Worm (Caenorhabditis elegans) whole organism, young adult: ENCODE results near the gene F09B9.4.

Experiments
- B0261.1 ChIP-seq: sonication (generic microtip); optimal IDR thresholded peaks from 2 replicates; lab custom pipeline; 2016; ENCODE audit warnings: mild to moderate bottlenecking, missing genetic modification characterization, moderate library complexity, missing compliant biosample characterization
- C17E4.6 ChIP-seq: fragments of 200-800 bp; sonication (Bioruptor generic); IDR thresholded peaks from 2 replicates; pipeline ENCODE4 v1.3.6; 2022; ENCODE audit warnings: missing genetic modification reagents, missing genetic modification characterization, missing compliant biosample characterization
- F10E7.11 ChIP-seq: sonication (generic microtip); optimal IDR thresholded peaks from 2 replicates; lab custom pipeline; 2017; ENCODE audit warnings: mild to moderate bottlenecking, missing genetic modification characterization, moderate library complexity, missing compliant biosample characterization
- F22D6.2 ChIP-seq: sonication (generic microtip); optimal IDR thresholded peaks from 2 replicates; lab custom pipeline; 2016; ENCODE audit warnings: mild to moderate bottlenecking, missing genetic modification characterization, missing compliant biosample characterization
- F33H1.4 ChIP-seq: fragments of 200-800 bp; sonication (Bioruptor generic); IDR thresholded peaks from 2 replicates; pipeline ENCODE4 v1.3.6; 2022; ENCODE audit warnings: missing genetic modification reagents, missing genetic modification characterization, missing compliant biosample characterization
- F49E8.2 ChIP-seq: sonication (generic microtip); optimal IDR thresholded peaks from 3 replicates; lab custom pipeline; 2017; ENCODE audit warnings: missing genetic modification characterization, mild to moderate bottlenecking, missing compliant biosample characterization, antibody characterized with exemption, moderate library complexity; ENCODE audit not compliant: insufficient read depth
- F57C9.4 ChIP-seq: sonication (generic microtip); optimal IDR thresholded peaks from 2 replicates; lab custom pipeline; 2017; ENCODE audit warnings: mild to moderate bottlenecking, missing genetic modification characterization, missing compliant biosample characterization
- Y53F4B.3 ChIP-seq: fragments of 200-800 bp; sonication (Bioruptor generic); IDR thresholded peaks from 2 replicates; pipeline ENCODE4 v1.3.6; 2022; ENCODE audit warnings: missing genetic modification reagents, missing genetic modification characterization, missing compliant biosample characterization
- ZK185.1 ChIP-seq: sonication (generic microtip); optimal IDR thresholded peaks from 2 replicates; lab custom pipeline; 2016; ENCODE audit warnings: mild to moderate bottlenecking, missing genetic modification characterization, missing compliant biosample characterization; ENCODE audit not compliant: poor library complexity, severe bottlenecking
- aptf-3 ChIP-seq: fragments of 200-800 bp; sonication (Bioruptor generic); IDR thresholded peaks from 2 replicates; pipeline ENCODE4 v1.3.6; 2022; ENCODE audit warnings: missing genetic modification characterization, missing compliant biosample characterization
- attf-3 ChIP-seq: fragments of 200-800 bp; sonication (Bioruptor generic); conservative IDR thresholded peaks from 2 replicates; pipeline ENCODE4 v1.3.6; 2022; ENCODE audit warnings: missing genetic modification reagents, missing genetic modification characterization, missing compliant biosample characterization
- attf-5 ChIP-seq: fragments of 200-800 bp; sonication (Bioruptor generic); optimal IDR thresholded peaks from 2 replicates; lab custom pipeline; 2018; ENCODE audit warnings: mild to moderate bottlenecking, missing genetic modification characterization, missing compliant biosample characterization
- bed-1 ChIP-seq: fragments of 200-800 bp; sonication (Bioruptor generic); IDR thresholded peaks from 2 replicates; pipeline ENCODE4 v1.3.6; 2022; ENCODE audit warnings: missing genetic modification reagents, missing genetic modification characterization, missing compliant biosample characterization
- bed-2 ChIP-seq: fragments of 200-800 bp; sonication (Bioruptor generic); IDR thresholded peaks from 2 replicates; pipeline ENCODE4 v1.3.6; 2022; ENCODE audit warnings: missing genetic modification reagents, missing genetic modification characterization, missing compliant biosample characterization
- ccch-3 ChIP-seq: fragments of 200-800 bp; sonication (Bioruptor generic); optimal IDR thresholded peaks from 2 replicates; lab custom pipeline; 2018; ENCODE audit warnings: mild to moderate bottlenecking, missing genetic modification characterization, missing compliant biosample characterization
- cebp-1 ChIP-seq, 2 experiments: fragments of 200-800 bp in 1 of 2; sonication (Bioruptor generic) in 1 of 2; sonication (generic microtip) in 1 of 2; IDR thresholded peaks in 1 of 2; optimal IDR thresholded peaks in 1 of 2; 2 replicates each; pipeline versions ENCODE4 v1.3.6 to Lab custom; 2017 to 2022; ENCODE audit warnings: missing compliant biosample characterization in 2 of 2, missing genetic modification characterization in 2 of 2, mild to moderate bottlenecking in 1 of 2, missing genetic modification reagents in 1 of 2, moderate library complexity in 1 of 2
- ceh-27 ChIP-seq: fragments of 200-800 bp; sonication (Bioruptor generic); optimal IDR thresholded peaks from 2 replicates; lab custom pipeline; 2018; ENCODE audit warnings: mild to moderate bottlenecking, missing genetic modification characterization, moderate library complexity, missing compliant biosample characterization
- chd-7 ChIP-seq: sonication (generic microtip); optimal IDR thresholded peaks from 2 replicates; lab custom pipeline; 2016; ENCODE audit warnings: mild to moderate bottlenecking, missing genetic modification characterization, moderate library complexity, missing compliant biosample characterization
- die-1 ChIP-seq: sonication (generic microtip); optimal IDR thresholded peaks from 2 replicates; lab custom pipeline; 2016; ENCODE audit warnings: missing genotype, mild to moderate bottlenecking, missing genetic modification characterization, missing compliant biosample characterization
- efl-1 ChIP-seq: fragments of 150-350 bp; optimal IDR thresholded peaks from 2 replicates; lab custom pipeline; 2014; ENCODE audit warnings: missing biosample characterization, missing genetic modification reagents, missing genetic modification characterization
- egl-44 ChIP-seq: fragments of 200-800 bp; sonication (Bioruptor generic); IDR thresholded peaks from 2 replicates; pipeline ENCODE4 v1.3.6; 2022; ENCODE audit warnings: missing genetic modification reagents, missing genetic modification characterization, missing compliant biosample characterization
- ekl-4 ChIP-seq: fragments of 200-800 bp; sonication (Bioruptor generic); IDR thresholded peaks from 2 replicates; pipeline ENCODE4 v1.3.6; 2022; ENCODE audit warnings: missing genetic modification reagents, missing genetic modification characterization, missing compliant biosample characterization
- ets-4 ChIP-seq: fragments of 200-800 bp; sonication (Bioruptor generic); optimal IDR thresholded peaks from 2 replicates; lab custom pipeline; 2018; ENCODE audit warnings: mild to moderate bottlenecking, missing genetic modification characterization, missing compliant biosample characterization
- gei-17 ChIP-seq: fragments of 200-800 bp; sonication (Bioruptor generic); optimal IDR thresholded peaks from 2 replicates; lab custom pipeline; 2018; ENCODE audit warnings: mild to moderate bottlenecking, missing genetic modification characterization, missing compliant biosample characterization
- hlh-12 ChIP-seq: sonication (generic microtip); optimal IDR thresholded peaks from 2 replicates; lab custom pipeline; 2016; ENCODE audit warnings: missing genetic modification characterization, missing compliant biosample characterization
- hmg-1.2 ChIP-seq: fragments of 200-800 bp; sonication (Bioruptor generic); IDR thresholded peaks from 2 replicates; pipeline ENCODE4 v1.3.6; 2022; ENCODE audit warnings: missing genetic modification reagents, missing genetic modification characterization, missing compliant biosample characterization
- hmg-20 ChIP-seq: fragments of 200-800 bp; sonication (Bioruptor generic); IDR thresholded peaks from 2 replicates; pipeline ENCODE4 v1.3.6; 2022; ENCODE audit warnings: missing genetic modification reagents, missing genetic modification characterization, missing compliant biosample characterization
- let-607 ChIP-seq, 2 experiments: fragments of 200-800 bp in 1 of 2; sonication (Bioruptor generic) in 1 of 2; sonication (generic microtip) in 1 of 2; optimal IDR thresholded peaks; 2 replicates each; lab custom pipeline; 2016 to 2018; ENCODE audit warnings: mild to moderate bottlenecking in 2 of 2, missing compliant biosample characterization in 2 of 2, missing genetic modification characterization in 2 of 2, moderate library complexity in 2 of 2, missing genotype in 1 of 2
- lin-26 ChIP-seq: fragments of 200-800 bp; sonication (Bioruptor generic); IDR thresholded peaks from 2 replicates; pipeline ENCODE4 v1.3.6; 2022; ENCODE audit warnings: missing genetic modification reagents, missing genetic modification characterization, missing compliant biosample characterization
- lin-54 ChIP-seq: fragments of 200-800 bp; sonication (Bioruptor generic); optimal IDR thresholded peaks from 2 replicates; lab custom pipeline; 2018; ENCODE audit warnings: mild to moderate bottlenecking, missing genetic modification characterization, missing compliant biosample characterization
- lir-1 ChIP-seq: fragments of 200-800 bp; sonication (Bioruptor generic); conservative IDR thresholded peaks from 2 replicates; pipeline ENCODE4 v1.3.6; 2022; ENCODE audit warnings: missing genetic modification reagents, missing genetic modification characterization, missing compliant biosample characterization
- lsy-27 ChIP-seq: sonication (generic microtip); optimal IDR thresholded peaks from 2 replicates; lab custom pipeline; 2017; ENCODE audit warnings: missing genetic modification characterization, mild to moderate bottlenecking, missing compliant biosample characterization, antibody characterized with exemption, missing genotype, borderline replicate concordance; ENCODE audit not compliant: insufficient read depth
- madf-10 ChIP-seq: sonication (generic microtip); optimal IDR thresholded peaks from 2 replicates; lab custom pipeline; 2016; ENCODE audit warnings: mild to moderate bottlenecking, missing genetic modification characterization, missing compliant biosample characterization
- mcd-1 ChIP-seq: fragments of 200-800 bp; sonication (Bioruptor generic); IDR thresholded peaks from 2 replicates; pipeline ENCODE4 v1.3.6; 2022; ENCODE audit warnings: missing genetic modification reagents, missing genetic modification characterization, missing compliant biosample characterization
- mxl-1 ChIP-seq: sonication (generic microtip); optimal IDR thresholded peaks from 2 replicates; lab custom pipeline; 2016; ENCODE audit warnings: missing genetic modification characterization, missing compliant biosample characterization
- nfyb-1 ChIP-seq: fragments of 200-800 bp; sonication (Bioruptor generic); IDR thresholded peaks from 2 replicates; pipeline ENCODE4 v1.3.6; 2022; ENCODE audit warnings: missing genetic modification reagents, missing genetic modification characterization, missing compliant biosample characterization
- nhr-80 ChIP-seq: sonication (generic microtip); optimal IDR thresholded peaks from 2 replicates; lab custom pipeline; 2016; ENCODE audit warnings: missing genetic modification characterization, missing compliant biosample characterization
- pbrm-1 ChIP-seq: fragments of 200-800 bp; sonication (Bioruptor generic); IDR thresholded peaks from 2 replicates; pipeline ENCODE4 v1.3.6; 2022; ENCODE audit warnings: missing genetic modification reagents, missing genetic modification characterization, missing compliant biosample characterization
- rcor-1 ChIP-seq: fragments of 200-800 bp; sonication (Bioruptor generic); IDR thresholded peaks from 2 replicates; pipeline ENCODE4 v1.3.6; 2022; ENCODE audit warnings: missing genetic modification reagents, missing genetic modification characterization, missing compliant biosample characterization
- repo-1 ChIP-seq: sonication (generic microtip); optimal IDR thresholded peaks from 2 replicates; lab custom pipeline; 2017; ENCODE audit warnings: mild to moderate bottlenecking, missing genetic modification characterization, missing compliant biosample characterization
- sptf-2 ChIP-seq: fragments of 200-800 bp; sonication (Bioruptor generic); optimal IDR thresholded peaks from 2 replicates; lab custom pipeline; 2018; ENCODE audit warnings: mild to moderate bottlenecking, missing genetic modification characterization, missing compliant biosample characterization
- tbx-9 ChIP-seq: sonication (generic microtip); optimal IDR thresholded peaks from 2 replicates; lab custom pipeline; 2016; ENCODE audit warnings: borderline replicate concordance, missing genetic modification characterization, inconsistent platforms, missing compliant biosample characterization
- tlf-1 ChIP-seq: fragments of 200-800 bp; sonication (Bioruptor generic); optimal IDR thresholded peaks from 2 replicates; lab custom pipeline; 2018; ENCODE audit warnings: mild to moderate bottlenecking, missing genetic modification characterization, missing compliant biosample characterization
- unc-62 ChIP-seq: fragments of 150-350 bp; optimal IDR thresholded peaks from 2 replicates; lab custom pipeline; 2014; ENCODE audit warnings: missing biosample characterization, missing genetic modification reagents, missing genetic modification characterization
- zim-3 ChIP-seq: sonication (generic microtip); optimal IDR thresholded peaks from 2 replicates; lab custom pipeline; 2017; ENCODE audit warnings: mild to moderate bottlenecking, missing genetic modification characterization, moderate library complexity, missing compliant biosample characterization
- ztf-25 ChIP-seq: fragments of 200-800 bp; sonication (Bioruptor generic); IDR thresholded peaks from 2 replicates; pipeline ENCODE4 v1.3.6; 2022; ENCODE audit warnings: missing genetic modification reagents, missing genetic modification characterization, missing compliant biosample characterization
- ztf-28 ChIP-seq: fragments of 200-800 bp; sonication (Bioruptor generic); IDR thresholded peaks from 2 replicates; pipeline ENCODE4 v1.3.6; 2022; ENCODE audit warnings: missing genetic modification reagents, missing genetic modification characterization, missing compliant biosample characterization

F09B9.4 gene

DNA sequence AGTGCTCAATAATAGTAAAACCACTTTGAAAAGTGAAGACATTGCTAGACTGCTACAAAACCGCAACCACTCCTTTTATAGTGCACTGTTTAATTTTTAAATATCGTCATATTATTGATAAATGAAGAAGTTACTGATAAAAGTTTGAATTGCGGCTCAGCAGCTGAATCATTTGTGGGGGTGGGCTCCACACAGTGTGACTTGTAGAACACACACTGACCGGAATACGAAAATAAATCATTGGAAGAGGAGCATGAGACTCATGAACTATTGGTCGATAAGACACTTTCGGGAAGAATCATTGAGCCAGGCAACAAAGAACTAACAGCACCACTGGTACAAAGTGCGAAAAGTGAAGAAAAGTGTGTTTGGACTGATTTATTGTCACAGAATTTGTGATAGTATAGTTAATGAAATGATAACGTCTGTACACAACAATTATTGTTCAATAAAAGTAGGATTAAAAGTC lies 18.4 kb upstream of the F09B9.4 start, which contains the start of gene oac-14 (continued):
- TF ChIP-seq mxl-1 (no peak), rcor-1 (GFP tag; lab: Robert Waterston, UW) (no peak), attf-3 (GFP tag; lab: Robert Waterston, UW) (no peak), bed-1 (GFP tag; lab: Robert Waterston, UW) (no peak), unc-62 (GFP tag; lab: Kevin White, UChicago) (no peak), nhr-80 (tag; lab: Kevin White, UChicago) (peak; percentile 94), egl-44 (GFP tag; lab: Robert Waterston, UW) (no peak), let-607 (tag; optimal IDR thresholded peaks at IDR 0.05; lab: Kevin White, UChicago) (peak in 1 of 2 experiments; percentile 56), lin-26 (GFP tag; lab: Robert Waterston, UW) (no peak), efl-1 (GFP tag; lab: Kevin White, UChicago) (no peak), F57C9.4 (tag; lab: Kevin White, UChicago) (no peak), C17E4.6 (GFP tag; lab: Robert Waterston, UW) (no peak), ets-4 (GFP tag; lab: Kevin White, UChicago) (peak; percentile 43), chd-7 (tag; lab: Kevin White, UChicago) (no peak), lin-54 (GFP tag; lab: Kevin White, UChicago) (no peak), cebp-1 (GFP tag; IDR thresholded peaks at IDR 0.05; lab: Robert Waterston, UW) (no peak), cebp-1 (tag; optimal IDR thresholded peaks at IDR 0.05; lab: Kevin White, UChicago) (peak; percentile 33), madf-10 (tag; lab: Kevin White, UChicago) (peak; percentile 21)
- TF ChIP-seq, all 124 proteins: peak for 12

DNA sequence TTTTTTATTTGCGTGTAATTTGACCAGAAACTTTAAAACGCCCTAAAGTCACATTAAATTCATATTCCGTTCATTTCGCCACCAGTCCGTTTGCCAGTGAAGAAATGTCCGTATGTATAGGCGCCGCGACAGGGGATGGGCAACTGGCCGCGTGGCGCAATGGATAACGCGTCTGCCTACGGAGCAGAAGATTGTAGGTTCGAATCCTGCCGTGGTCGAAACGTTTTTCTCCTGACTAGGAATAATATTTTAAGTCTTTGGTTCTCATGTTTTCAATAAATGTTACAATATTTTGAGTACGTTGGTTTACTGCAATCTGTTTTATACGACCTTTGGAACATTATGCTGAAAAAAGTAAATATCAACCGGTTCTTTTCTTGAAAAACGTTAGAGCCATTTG lies 15.4 kb upstream of the F09B9.4 start:
- peak; percentile 51 for TF ChIP-seq zim-3 (tag; lab: Kevin White, UChicago)
- TF ChIP-seq mcd-1 (GFP tag; lab: Robert Waterston, UW): peak; percentile 62
- no peak for TF ChIP-seq sptf-2 (GFP tag; lab: Kevin White, UChicago)
- TF ChIP-seq F22D6.2 (tag; lab: Kevin White, UChicago): peak; percentile 11
- peak; percentile 72 for TF ChIP-seq ztf-28 (GFP tag; lab: Robert Waterston, UW)
- peak; percentile 57 for TF ChIP-seq hlh-12 (tag; lab: Kevin White, UChicago)
- TF ChIP-seq bed-2 (GFP tag; lab: Robert Waterston, UW): no peak
- TF ChIP-seq lsy-27 (tag; lab: Kevin White, UChicago): peak; percentile 56
- peak; percentile 59 for TF ChIP-seq madf-10 (tag; lab: Kevin White, UChicago)
- TF ChIP-seq ztf-25 (GFP tag; lab: Robert Waterston, UW): peak; percentile 91
- TF ChIP-seq die-1 (tag; lab: Kevin White, UChicago): peak; percentile 85
- peak; percentile 75; the same call in 1 of the 2 replicates for TF ChIP-seq Y53F4B.3 (GFP tag; lab: Robert Waterston, UW)
- peak; percentile 84 for TF ChIP-seq repo-1
- TF ChIP-seq tlf-1 (GFP tag; lab: Kevin White, UChicago): peak; percentile 41
- TF ChIP-seq B0261.1 (tag; lab: Kevin White, UChicago): peak; percentile 90
- TF ChIP-seq ceh-27 (GFP tag; lab: Kevin White, UChicago): peak; percentile 63
- 0 out of 2 replicates have a peak, but pooled peaks have one; percentile 38 for TF ChIP-seq aptf-3 (GFP tag; lab: Robert Waterston, UW)
- TF ChIP-seq F33H1.4 (GFP tag; lab: Robert Waterston, UW): no peak
- TF ChIP-seq attf-5: peak; percentile 66
- TF ChIP-seq ZK185.1 (tag; lab: Kevin White, UChicago): peak; percentile 55
- peak; percentile 78 for TF ChIP-seq hmg-1.2 (GFP tag; lab: Robert Waterston, UW)
- TF ChIP-seq nfyb-1 (GFP tag; lab: Robert Waterston, UW): peak; percentile 88
- TF ChIP-seq F10E7.11: no peak
- no peak for TF ChIP-seq ekl-4 (GFP tag; lab: Robert Waterston, UW)
- no peak for TF ChIP-seq ccch-3 (GFP tag; lab: Kevin White, UChicago)
- peak; percentile 86 for TF ChIP-seq pbrm-1 (GFP tag; lab: Robert Waterston, UW)
- TF ChIP-seq hmg-20: 0 out of 2 replicates have a peak, but pooled peaks have one; percentile 63
- peak; percentile 55 for TF ChIP-seq gei-17 (GFP tag; lab: Kevin White, UChicago)
- no peak for TF ChIP-seq lir-1
- no peak for TF ChIP-seq tbx-9
- no peak for TF ChIP-seq F49E8.2 (tag; lab: Kevin White, UChicago)
